Fruit fly (Drosophila melanogaster): ENCODE data around the gene kuk.

The kuk gene

dm6 chr3R:17072526-17073114 is 7.4 kb upstream of the kuk start, which contains the start of the genes Ns1 and mRpS11 (continued):
- no peak for TF ChIP-seq CG15011 (GFP tag; optimal IDR thresholded peaks at IDR 0.05)
- no peak for TF ChIP-seq Awh (GFP tag; IDR thresholded peaks at IDR 0.05)
- no peak for TF ChIP-seq Neu2 (GFP tag; optimal IDR thresholded peaks at IDR 0.05; ENCODE audit: borderline replicate concordance)
- no peak for TF ChIP-seq CG8388 (GFP tag; optimal IDR thresholded peaks at IDR 0.05)
- no peak for TF ChIP-seq CG4360 (GFP tag; IDR thresholded peaks at IDR 0.05)
- peak; percentile 47 for TF ChIP-seq grau (tag; optimal IDR thresholded peaks at IDR 0.05)
- 0 out of 2 replicates have a peak, but pooled peaks have one; percentile 27 for TF ChIP-seq sisA (GFP tag; IDR thresholded peaks at IDR 0.05)
- TF ChIP-seq fd64A (GFP tag; optimal IDR thresholded peaks at IDR 0.05) = no peak
- peak in 1 of 2 experiments; percentile 25 for TF ChIP-seq chif (GFP tag; optimal IDR thresholded peaks at IDR 0.05)
- peak; percentile 68 for TF ChIP-seq B-H2 (GFP tag; optimal IDR thresholded peaks at IDR 0.05)
- TF ChIP-seq CG2116 (GFP tag; optimal IDR thresholded peaks at IDR 0.05) = peak; percentile 34
- TF ChIP-seq crc (GFP tag; optimal IDR thresholded peaks at IDR 0.05) = no peak
- TF ChIP-seq hkb (optimal IDR thresholded peaks at IDR 0.05) = no peak
- TF ChIP-seq hkb (GFP tag; IDR thresholded peaks at IDR 0.05) = peak; percentile 52; the same call in 1 of the 2 replicates
- TF ChIP-seq HLHmδ (GFP tag; optimal IDR thresholded peaks at IDR 0.05) = no peak
- TF ChIP-seq Scr (GFP tag; IDR thresholded peaks at IDR 0.05; ENCODE audit: partially characterized antibody) = peak; percentile 49
- TF ChIP-seq tup (GFP tag; optimal IDR thresholded peaks at IDR 0.05) = no peak
- TF ChIP-seq sens-2 (GFP tag; IDR thresholded peaks at IDR 0.05) = no peak
- TF ChIP-seq Taf1 (GFP tag; IDR thresholded peaks at IDR 0.05) = no peak
- no peak for TF ChIP-seq dysf (GFP tag; IDR thresholded peaks at IDR 0.05)
- peak; percentile 57; the same call in 1 of the 2 replicates for TF ChIP-seq CG13287 (GFP tag; IDR thresholded peaks at IDR 0.05; ENCODE audit: partially characterized antibody)
- no peak for TF ChIP-seq CG4404 (GFP tag; IDR thresholded peaks at IDR 0.05)
- TF ChIP-seq CG9876 (GFP tag; optimal IDR thresholded peaks at IDR 0.05) = no peak
- peak; percentile 24 for TF ChIP-seq pho (GFP tag; optimal IDR thresholded peaks at IDR 0.05)
- TF ChIP-seq CG8290 (GFP tag; optimal IDR thresholded peaks at IDR 0.05) = no peak
- peak in 1 of 2 experiments; percentile 72 for TF ChIP-seq CG8290 (tag; optimal IDR thresholded peaks at IDR 0.05)
- no peak for TF ChIP-seq Camta (GFP tag; optimal IDR thresholded peaks at IDR 0.05)
- peak; percentile 11 for TF ChIP-seq CG17912 (GFP tag; optimal IDR thresholded peaks at IDR 0.05)
- TF ChIP-seq p53 (GFP tag; optimal IDR thresholded peaks at IDR 0.05) = no peak
- TF ChIP-seq mam (GFP tag; optimal IDR thresholded peaks at IDR 0.05) = peak; percentile 13
- TF ChIP-seq CG11247 (GFP tag; IDR thresholded peaks at IDR 0.05) = 0 out of 2 replicates have a peak, but pooled peaks have one; percentile 30
- TF ChIP-seq CG7839 (tag; optimal IDR thresholded peaks at IDR 0.05) = no peak
- peak; percentile 42 for TF ChIP-seq ftz-f1 (GFP tag; optimal IDR thresholded peaks at IDR 0.05)
- TF ChIP-seq CG12236 (GFP tag; optimal IDR thresholded peaks at IDR 0.05) = no peak
- no peak for TF ChIP-seq ara (GFP tag; IDR thresholded peaks at IDR 0.05)
- TF ChIP-seq CG7271 (tag; optimal IDR thresholded peaks at IDR 0.05) = no peak
- peak; percentile 15; the same call in 1 of the 3 replicates for TF ChIP-seq otp (GFP tag; IDR thresholded peaks at IDR 0.05)
- peak; percentile 79 for TF ChIP-seq CG15514 (GFP tag; optimal IDR thresholded peaks at IDR 0.05)
- TF ChIP-seq yki (optimal IDR thresholded peaks at IDR 0.05) = no peak
- TF ChIP-seq trh (GFP tag; optimal IDR thresholded peaks at IDR 0.05) = no peak
- peak; percentile 37 for TF ChIP-seq CG4424 (GFP tag; optimal IDR thresholded peaks at IDR 0.05)
- no peak for TF ChIP-seq slp2 (GFP tag; optimal IDR thresholded peaks at IDR 0.05)
- TF ChIP-seq Fer2 (tag; optimal IDR thresholded peaks at IDR 0.05) = no peak
- peak; percentile 73 for TF ChIP-seq CG3995 (GFP tag; optimal IDR thresholded peaks at IDR 0.05)
- TF ChIP-seq Hey (tag; optimal IDR thresholded peaks at IDR 0.05) = no peak
- TF ChIP-seq NK7.1 (GFP tag; optimal IDR thresholded peaks at IDR 0.05) = no peak
- no peak; the same call in 1 of the 2 replicates for TF ChIP-seq Dref (GFP tag; IDR thresholded peaks at IDR 0.05)
- TF ChIP-seq ranshi (GFP tag; IDR thresholded peaks at IDR 0.05) = peak; percentile 45; the same call in 1 of the 2 replicates
- TF ChIP-seq lbe (GFP tag; optimal IDR thresholded peaks at IDR 0.05) = no peak
- TF ChIP-seq CG7963 (GFP tag; IDR thresholded peaks at IDR 0.05; ENCODE audit: partially characterized antibody) = peak; percentile 44; the same call in 2 of the 3 replicates
- TF ChIP-seq pzg (GFP tag; optimal IDR thresholded peaks at IDR 0.05) = peak; percentile 91

All from whole organism, embryonic.